Fruit fly (Drosophila melanogaster): ENCODE measurements around the gene CG1677.

CG1677 gene

DNA sequence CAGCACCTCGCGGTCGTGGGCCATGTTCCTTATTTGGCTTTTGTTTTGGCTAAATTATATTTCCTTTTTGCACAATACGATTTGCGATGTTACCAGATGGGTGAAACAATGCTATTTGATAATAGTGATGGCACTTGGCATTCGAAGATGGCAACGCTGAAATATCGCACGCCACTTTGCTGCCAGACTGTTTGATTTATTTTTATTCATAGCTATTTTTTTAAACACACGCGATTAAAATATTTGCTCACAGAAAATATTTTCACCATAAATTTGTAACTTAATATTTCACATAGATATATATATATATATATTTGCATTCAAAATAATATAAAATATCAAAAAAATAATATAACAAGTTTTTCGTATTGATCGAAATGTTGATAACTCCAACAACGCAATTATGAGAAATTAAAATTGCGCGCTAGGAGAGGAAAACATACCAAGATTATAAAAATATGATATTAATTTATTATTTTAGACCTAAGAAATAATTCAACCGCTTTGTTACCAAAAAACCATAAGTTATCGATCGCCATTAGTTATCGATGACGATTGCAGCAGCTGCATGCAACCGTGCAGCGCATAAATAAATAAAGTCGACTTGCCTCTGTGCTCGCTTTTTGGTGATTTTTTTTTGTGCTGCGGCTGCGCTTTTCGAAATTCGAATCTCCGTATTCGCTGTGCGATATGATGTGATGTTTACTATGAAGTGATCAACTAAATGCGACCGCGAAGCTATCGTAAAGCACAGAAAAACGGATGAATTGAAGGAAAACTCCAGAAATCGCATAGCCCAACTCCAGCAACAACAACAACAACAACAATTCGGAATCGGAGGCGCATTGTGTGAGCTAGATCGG is 81.7 kb downstream of the CG1677 start, which contains the start of the genes Atg5 and Dok (continued):
- TF ChIP-seq CG11560 (tag; IDR thresholded peaks at IDR 0.05) (no peak), Mad (GFP tag; optimal IDR thresholded peaks at IDR 0.05) (no peak), CG6254 (GFP tag; optimal IDR thresholded peaks at IDR 0.05) (no peak), sima (GFP tag; optimal IDR thresholded peaks at IDR 0.05) (no peak), Lhr (GFP tag; optimal IDR thresholded peaks at IDR 0.05) (peak; percentile 61), CG10431 (GFP tag; optimal IDR thresholded peaks at IDR 0.05) (no peak), btn (GFP tag; optimal IDR thresholded peaks at IDR 0.05) (no peak), fd64A (GFP tag; optimal IDR thresholded peaks at IDR 0.05) (no peak), gcm (GFP tag; optimal IDR thresholded peaks at IDR 0.05) (no peak), CG10147 (GFP tag; optimal IDR thresholded peaks at IDR 0.05) (no peak), CG15011 (GFP tag; optimal IDR thresholded peaks at IDR 0.05) (no peak), CG10462 (GFP tag; optimal IDR thresholded peaks at IDR 0.05) (no peak), Poxn (GFP tag; IDR thresholded peaks at IDR 0.05) (no peak), CG1792 (GFP tag; optimal IDR thresholded peaks at IDR 0.05) (no peak), scrt (GFP tag; optimal IDR thresholded peaks at IDR 0.05) (no peak), Mrtf (GFP tag; IDR thresholded peaks at IDR 0.05) (no peak), CG6791 (GFP tag; IDR thresholded peaks at IDR 0.05; ENCODE audit: partially characterized antibody) (peak; percentile 67), Atf-2 (GFP tag; optimal IDR thresholded peaks at IDR 0.05) (no peak), nom (GFP tag; optimal IDR thresholded peaks at IDR 0.05) (peak; percentile 17), zfh1 (GFP tag; IDR thresholded peaks at IDR 0.05) (peak; percentile 16; the same call in 1 of the 3 replicates), CG12104 (GFP tag; optimal IDR thresholded peaks at IDR 0.05) (no peak), ERR (GFP tag; optimal IDR thresholded peaks at IDR 0.05) (no peak), aop (GFP tag; IDR thresholded peaks at IDR 0.05) (no peak), CG8359 (GFP tag; optimal IDR thresholded peaks at IDR 0.05; ENCODE audit: borderline replicate concordance) (no peak), HLH3B (GFP tag; IDR thresholded peaks at IDR 0.05) (no peak), CG30020 (tag; optimal IDR thresholded peaks at IDR 0.05) (peak; percentile 2), stwl (tag; optimal IDR thresholded peaks at IDR 0.05) (peak; percentile 78), CG10366 (GFP tag; IDR thresholded peaks at IDR 0.05) (peak; percentile 14; the same call in 1 of the 2 replicates), CG7987 (GFP tag; optimal IDR thresholded peaks at IDR 0.05) (no peak), luna (GFP tag; optimal IDR thresholded peaks at IDR 0.05) (no peak), Ets65A (GFP tag) (peak; percentile 94), sug (tag; optimal IDR thresholded peaks at IDR 0.05) (no peak), otp (GFP tag; IDR thresholded peaks at IDR 0.05) (no peak), unc-4 (GFP tag; IDR thresholded peaks at IDR 0.05; ENCODE audit: partially characterized antibody) (peak; percentile 62), vfl (GFP tag; optimal IDR thresholded peaks at IDR 0.05) (no peak), CG16813 (GFP tag; IDR thresholded peaks at IDR 0.05; ENCODE audit: partially characterized antibody) (peak; percentile 72), Blimp-1 (GFP tag; optimal IDR thresholded peaks at IDR 0.05) (no peak), tx (GFP tag; optimal IDR thresholded peaks at IDR 0.05) (peak; percentile 2), CG10274 (GFP tag; optimal IDR thresholded peaks at IDR 0.05) (no peak), CG30403 (GFP tag; optimal IDR thresholded peaks at IDR 0.05) (peak; percentile 52), bcd (GFP tag; optimal IDR thresholded peaks at IDR 0.05) (peak; percentile 19), CG15073 (GFP tag; optimal IDR thresholded peaks at IDR 0.05) (no peak), CG4707 (GFP tag; optimal IDR thresholded peaks at IDR 0.05) (no peak), CG10543 (GFP tag; optimal IDR thresholded peaks at IDR 0.05) (no peak), CG11085 (GFP tag; IDR thresholded peaks at IDR 0.05) (no peak), Med (GFP tag) (peak; percentile 67), CG3847 (GFP tag; IDR thresholded peaks at IDR 0.05) (peak; percentile 82), croc (GFP tag; conservative IDR thresholded peaks at IDR 0.05) (no peak), Fer2 (tag; optimal IDR thresholded peaks at IDR 0.05) (no peak)

Measured in whole organism, embryonic.